Worm (Caenorhabditis elegans) whole organism, mixed stage, embryonic: ENCODE results near the gene F54B11.9.
A peak's percentile ranks its signal among the peaks of the same experiment; 100 is the strongest.

Source experiments
- M03D4.4 ChIP-seq: sonication (generic microtip); optimal IDR thresholded peaks from 2 replicates; lab custom pipeline; 2017; ENCODE audit warnings: mild to moderate bottlenecking, missing genetic modification characterization, missing compliant biosample characterization
- bed-3 ChIP-seq: fragments of 200-800 bp; sonication (Bioruptor generic); optimal IDR thresholded peaks from 3 replicates; lab custom pipeline; 2018; ENCODE audit warnings: mild to moderate bottlenecking, missing genetic modification characterization, moderate library complexity, missing compliant biosample characterization
- blmp-1 ChIP-seq: fragments of 150-350 bp; optimal IDR thresholded peaks from 2 replicates; lab custom pipeline; 2014; ENCODE audit warnings: missing biosample characterization, missing genetic modification characterization
- ceh-39 ChIP-seq: fragments of 150-350 bp; optimal IDR thresholded peaks from 2 replicates; lab custom pipeline; 2014; ENCODE audit warnings: missing biosample characterization, missing genetic modification characterization
- ceh-83 ChIP-seq: fragments of 200-800 bp; sonication (Bioruptor generic); optimal IDR thresholded peaks from 2 replicates; lab custom pipeline; 2018; ENCODE audit warnings: mild to moderate bottlenecking, missing genetic modification characterization, missing compliant biosample characterization
- ces-1 ChIP-seq: fragments of 150-350 bp; optimal IDR thresholded peaks from 2 replicates; lab custom pipeline; 2014; ENCODE audit warnings: missing biosample characterization, missing genetic modification reagents, missing genetic modification characterization
- cnd-1 ChIP-seq: fragments of 200-800 bp; sonication (Bioruptor generic); optimal IDR thresholded peaks from 2 replicates; lab custom pipeline; 2018; ENCODE audit warnings: mild to moderate bottlenecking, missing genetic modification characterization, missing compliant biosample characterization
- drap-1 ChIP-seq: fragments of 200-800 bp; sonication (Bioruptor generic); optimal IDR thresholded peaks from 3 replicates; lab custom pipeline; 2018; ENCODE audit warnings: mild to moderate bottlenecking, missing genetic modification characterization, missing compliant biosample characterization
- elt-1 ChIP-seq: sonication (generic microtip); optimal IDR thresholded peaks from 2 replicates; lab custom pipeline; 2017; ENCODE audit warnings: missing genetic modification characterization, mild to moderate bottlenecking, missing compliant biosample characterization, antibody characterized with exemption, moderate library complexity, borderline replicate concordance; ENCODE audit not compliant: insufficient read depth
- elt-3 ChIP-seq: fragments of 150-350 bp; optimal IDR thresholded peaks from 2 replicates; lab custom pipeline; 2014; ENCODE audit warnings: missing biosample characterization, missing genetic modification characterization
- flh-1 ChIP-seq: fragments of 200-800 bp; sonication (Bioruptor generic); optimal IDR thresholded peaks from 2 replicates; lab custom pipeline; 2018; ENCODE audit warnings: mild to moderate bottlenecking, missing genetic modification characterization, moderate library complexity, missing compliant biosample characterization
- hlh-1 ChIP-seq: fragments of 150-350 bp; optimal IDR thresholded peaks from 2 replicates; lab custom pipeline; 2014; ENCODE audit warnings: missing biosample characterization, missing genetic modification reagents, missing genetic modification characterization
- lin-13 ChIP-seq: fragments of 150-350 bp; optimal IDR thresholded peaks from 2 replicates; lab custom pipeline; 2014; ENCODE audit warnings: missing biosample characterization, missing genetic modification characterization
- lin-32 ChIP-seq: fragments of 200-800 bp; sonication (Bioruptor generic); optimal IDR thresholded peaks from 2 replicates; lab custom pipeline; 2018; ENCODE audit warnings: mild to moderate bottlenecking, missing genetic modification characterization, missing compliant biosample characterization
- lsy-2 ChIP-seq: fragments of 150-350 bp; optimal IDR thresholded peaks from 2 replicates; lab custom pipeline; 2014; ENCODE audit warnings: missing biosample characterization, missing genetic modification characterization
- mep-1 ChIP-seq: fragments of 150-350 bp; optimal IDR thresholded peaks from 2 replicates; lab custom pipeline; 2017; ENCODE audit warnings: missing biosample characterization, missing genetic modification reagents, missing genetic modification characterization, inconsistent platforms
- mls-2 ChIP-seq: sonication (generic microtip); optimal IDR thresholded peaks from 2 replicates; lab custom pipeline; 2016; ENCODE audit warnings: mild to moderate bottlenecking, missing genetic modification characterization, moderate library complexity, missing compliant biosample characterization
- nhr-12 ChIP-seq: fragments of 150-350 bp; optimal IDR thresholded peaks from 2 replicates; lab custom pipeline; 2014; ENCODE audit warnings: missing biosample characterization, missing genetic modification characterization
- nhr-2 ChIP-seq: fragments of 150-350 bp; optimal IDR thresholded peaks from 2 replicates; lab custom pipeline; 2014; ENCODE audit warnings: missing biosample characterization, missing genetic modification characterization
- nhr-237 ChIP-seq: fragments of 150-350 bp; optimal IDR thresholded peaks from 2 replicates; lab custom pipeline; 2014; ENCODE audit warnings: missing biosample characterization, missing genetic modification characterization
- nhr-28 ChIP-seq: fragments of 150-350 bp; optimal IDR thresholded peaks from 2 replicates; lab custom pipeline; 2014; ENCODE audit warnings: missing biosample characterization, missing genetic modification characterization
- nhr-76 ChIP-seq: sonication (generic microtip); optimal IDR thresholded peaks from 2 replicates; lab custom pipeline; 2017; ENCODE audit warnings: missing biosample characterization, missing genetic modification characterization
- pha-4 ChIP-seq: fragments of 150-350 bp; optimal IDR thresholded peaks from 2 replicates; lab custom pipeline; 2018; ENCODE audit warnings: missing biosample characterization, missing genetic modification reagents, missing genetic modification characterization
- sem-2 ChIP-seq: fragments of 200-800 bp; sonication (Bioruptor generic); optimal IDR thresholded peaks from 2 replicates; lab custom pipeline; 2018; ENCODE audit warnings: mild to moderate bottlenecking, missing genetic modification characterization, missing compliant biosample characterization
- snpc-4 ChIP-seq: fragments of 150-350 bp; optimal IDR thresholded peaks from 2 replicates; lab custom pipeline; 2014; ENCODE audit warnings: missing biosample characterization, missing genetic modification characterization
- sptf-1 ChIP-seq: sonication (generic microtip); optimal IDR thresholded peaks from 2 replicates; lab custom pipeline; 2017; ENCODE audit warnings: mild to moderate bottlenecking, missing genetic modification characterization, moderate library complexity, missing compliant biosample characterization
- tbx-8 ChIP-seq: fragments of 200-800 bp; sonication (Bioruptor generic); optimal IDR thresholded peaks from 2 replicates; lab custom pipeline; 2018; ENCODE audit warnings: mild to moderate bottlenecking, missing genetic modification characterization, moderate library complexity, missing compliant biosample characterization
- unc-120 ChIP-seq: sonication (generic microtip); optimal IDR thresholded peaks from 2 replicates; lab custom pipeline; 2017; ENCODE audit warnings: missing genetic modification characterization, missing compliant biosample characterization; ENCODE audit not compliant: poor library complexity, severe bottlenecking
- unc-39 ChIP-seq: fragments of 150-350 bp; optimal IDR thresholded peaks from 2 replicates; lab custom pipeline; 2014; ENCODE audit warnings: missing biosample characterization, missing genetic modification characterization
- unc-62 ChIP-seq: fragments of 150-350 bp; optimal IDR thresholded peaks from 2 replicates; lab custom pipeline; 2014; ENCODE audit warnings: missing biosample characterization, missing genetic modification reagents, missing genetic modification characterization
- zip-8 ChIP-seq: fragments of 150-350 bp; optimal IDR thresholded peaks from 2 replicates; lab custom pipeline; 2014; ENCODE audit warnings: missing biosample characterization, missing genetic modification characterization
- ztf-11 ChIP-seq: fragments of 150-350 bp; optimal IDR thresholded peaks from 2 replicates; lab custom pipeline; 2014; ENCODE audit warnings: missing biosample characterization, missing genetic modification characterization

The F54B11.9 gene

DNA sequence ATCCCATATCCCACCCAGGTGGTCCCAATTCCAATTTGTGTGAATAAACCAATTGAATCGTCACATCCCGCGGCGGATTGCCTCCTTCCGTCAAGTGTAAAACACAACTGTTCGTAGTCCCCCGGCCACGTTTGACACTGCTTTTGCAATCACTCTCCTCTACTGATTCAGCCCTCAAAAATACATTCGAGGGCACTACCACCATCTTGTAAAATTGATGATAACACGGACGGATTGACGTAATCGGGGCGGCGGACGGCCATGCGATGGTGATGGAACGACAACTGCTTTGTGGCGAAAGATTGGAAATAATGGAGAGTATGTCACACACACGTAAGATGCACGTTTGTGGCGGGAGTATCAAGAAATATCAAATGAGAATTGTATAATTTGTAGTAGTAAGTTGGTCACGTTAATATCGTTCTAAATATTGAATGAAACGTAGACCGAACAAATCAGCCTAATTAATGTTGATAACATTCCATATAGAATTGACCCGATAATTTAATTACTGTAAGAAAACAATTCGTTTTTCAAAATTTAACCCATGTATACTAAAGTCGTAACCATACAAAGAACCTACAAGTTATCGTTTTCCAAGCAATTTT is 33.1 kb downstream of the F54B11.9 start:
- TF ChIP-seq nhr-237: no peak
- no peak for TF ChIP-seq mep-1 (tag; lab: Kevin White, UChicago)
- TF ChIP-seq hlh-1 (tag; lab: Kevin White, UChicago): peak; percentile 45
- no peak for TF ChIP-seq tbx-8
- no peak for TF ChIP-seq flh-1 (GFP tag; lab: Kevin White, UChicago)
- no peak for TF ChIP-seq lin-32 (GFP tag; lab: Kevin White, UChicago)
- peak; percentile 28 for TF ChIP-seq unc-62 (GFP tag; lab: Kevin White, UChicago)
- TF ChIP-seq zip-8 (tag; lab: Kevin White, UChicago): no peak
- TF ChIP-seq cnd-1 (tag; lab: Kevin White, UChicago): no peak
- TF ChIP-seq lsy-2 (tag; lab: Kevin White, UChicago): no peak
- TF ChIP-seq elt-1 (tag; lab: Kevin White, UChicago): no peak
- TF ChIP-seq ceh-83 (GFP tag; lab: Kevin White, UChicago): no peak
- no peak for TF ChIP-seq nhr-28
- no peak for TF ChIP-seq nhr-76 (tag; lab: Kevin White, UChicago)
- no peak for TF ChIP-seq blmp-1 (tag; lab: Kevin White, UChicago)
- TF ChIP-seq lin-13 (tag; lab: Kevin White, UChicago): no peak
- TF ChIP-seq sptf-1 (tag; lab: Kevin White, UChicago): no peak
- TF ChIP-seq pha-4 (tag; lab: Kevin White, UChicago): no peak
- TF ChIP-seq nhr-12 (tag; lab: Kevin White, UChicago): no peak
- peak; percentile 84 for TF ChIP-seq unc-120 (tag; lab: Kevin White, UChicago)
- TF ChIP-seq nhr-2: no peak
- TF ChIP-seq sem-2 (GFP tag; lab: Kevin White, UChicago): no peak
- no peak for TF ChIP-seq elt-3
- TF ChIP-seq snpc-4 (tag; lab: Kevin White, UChicago): no peak
- no peak for TF ChIP-seq M03D4.4 (tag; lab: Kevin White, UChicago)
- TF ChIP-seq unc-39 (tag; lab: Kevin White, UChicago): no peak

- TF ChIP-seq ces-1: peak; percentile 20
- TF ChIP-seq drap-1 (GFP tag; lab: Kevin White, UChicago): no peak
- no peak for TF ChIP-seq unc-62 (GFP tag; lab: Kevin White, UChicago)
- TF ChIP-seq mep-1 (tag; lab: Kevin White, UChicago): no peak
- TF ChIP-seq blmp-1 (tag; lab: Kevin White, UChicago): no peak
Measured at ce11 chrX:13639577-13639976, 34.2 kb downstream of the F54B11.9 start, which contains the start of gene twk-20. Gene twk-20 (plus strand): TSS chrX:13639877.

- TF ChIP-seq ceh-83 (GFP tag; lab: Kevin White, UChicago): no peak
- TF ChIP-seq nhr-12 (tag; lab: Kevin White, UChicago): no peak
- TF ChIP-seq unc-39 (tag; lab: Kevin White, UChicago): no peak
- TF ChIP-seq sptf-1 (tag; lab: Kevin White, UChicago): no peak
- no peak for TF ChIP-seq bed-3 (GFP tag; lab: Kevin White, UChicago)
- TF ChIP-seq nhr-28: no peak
- TF ChIP-seq M03D4.4 (tag; lab: Kevin White, UChicago): no peak
- TF ChIP-seq nhr-76 (tag; lab: Kevin White, UChicago): no peak
- no peak for TF ChIP-seq ztf-11 (tag; lab: Kevin White, UChicago)
- no peak for TF ChIP-seq snpc-4 (tag; lab: Kevin White, UChicago)
- TF ChIP-seq lin-13 (tag; lab: Kevin White, UChicago): no peak
- no peak for TF ChIP-seq mep-1 (tag; lab: Kevin White, UChicago)
- TF ChIP-seq nhr-2: no peak
- TF ChIP-seq mls-2 (tag; lab: Kevin White, UChicago): no peak
- TF ChIP-seq blmp-1 (tag; lab: Kevin White, UChicago): no peak
- TF ChIP-seq ceh-39 (tag; lab: Kevin White, UChicago): no peak
- no peak for TF ChIP-seq zip-8 (tag; lab: Kevin White, UChicago)
- TF ChIP-seq pha-4 (tag; lab: Kevin White, UChicago): no peak
- TF ChIP-seq lin-32 (GFP tag; lab: Kevin White, UChicago): no peak
- TF ChIP-seq drap-1 (GFP tag; lab: Kevin White, UChicago): no peak
Measured at ce11 chrX:13644884-13645283, 39.5 kb downstream of the F54B11.9 start.

DNA sequence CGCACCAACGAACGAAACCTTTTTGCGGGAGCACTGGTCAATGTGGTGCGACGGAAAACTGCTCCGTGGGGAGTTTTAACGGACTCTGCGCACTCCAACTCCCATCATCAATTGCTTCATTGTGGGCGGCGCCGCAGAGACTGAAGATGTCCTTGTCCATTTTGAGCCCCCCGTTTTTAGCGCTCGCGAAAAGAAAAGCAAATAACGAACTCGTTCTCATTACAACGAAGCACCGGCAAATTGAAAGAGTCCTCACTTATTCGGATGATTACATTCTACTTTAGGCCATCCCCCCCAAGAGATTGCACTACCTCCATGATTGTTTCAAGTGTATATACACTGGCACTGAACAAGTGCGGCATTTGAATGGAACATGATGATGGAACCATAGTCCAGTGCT is 41.4 kb downstream of the F54B11.9 start, which contains the start of gene acr-9:
acr-9 (minus strand) TSS at position 101 of the 400 bp plus-strand sequence.
- TF ChIP-seq nhr-76 (tag; lab: Kevin White, UChicago) (no peak), nhr-2 (no peak), ceh-83 (GFP tag; lab: Kevin White, UChicago) (no peak), ces-1 (no peak)
